Worm (Caenorhabditis elegans) whole organism, L1 larva: ENCODE data around the gene srh-229.

ENCODE experiments used
- C04F5.9 ChIP-seq: sonication (generic microtip); optimal IDR thresholded peaks from 2 replicates; lab custom pipeline; 2016; ENCODE audit warnings: missing genetic modification characterization, missing compliant biosample characterization
- C16A3.4 ChIP-seq: fragments of 150-350 bp; optimal IDR thresholded peaks from 2 replicates; lab custom pipeline; 2014; ENCODE audit warnings: missing biosample characterization, missing genetic modification characterization
- C34B4.2 ChIP-seq: sonication (generic microtip); optimal IDR thresholded peaks from 2 replicates; lab custom pipeline; 2017; ENCODE audit warnings: mild to moderate bottlenecking, missing genetic modification characterization, missing compliant biosample characterization
- F16B12.6 ChIP-seq: fragments of 150-350 bp; optimal IDR thresholded peaks from 2 replicates; lab custom pipeline; 2014; ENCODE audit warnings: missing biosample characterization, missing genetic modification characterization
- ceh-63 ChIP-seq: fragments of 200-800 bp; sonication (Bioruptor generic); optimal IDR thresholded peaks from 2 replicates; lab custom pipeline; 2018; ENCODE audit warnings: mild to moderate bottlenecking, missing genetic modification characterization, missing compliant biosample characterization
- dpl-1 ChIP-seq, 3 experiments: fragments of 150-350 bp in 2 of 3; sonication (generic microtip) in 1 of 3; optimal IDR thresholded peaks; 2 replicates each; lab custom pipeline; 2014 to 2017; ENCODE audit warnings: missing biosample characterization in 3 of 3, missing genetic modification characterization in 3 of 3, missing genetic modification reagents in 3 of 3
- dsc-1 ChIP-seq: sonication (generic microtip); optimal IDR thresholded peaks from 2 replicates; lab custom pipeline; 2016; ENCODE audit warnings: mild to moderate bottlenecking, missing genetic modification characterization, missing compliant biosample characterization
- elt-2 ChIP-seq: sonication (generic microtip); optimal IDR thresholded peaks from 2 replicates; lab custom pipeline; 2016; ENCODE audit warnings: missing genetic modification characterization, mild to moderate bottlenecking, inconsistent platforms, missing compliant biosample characterization, missing genetic modification reagents
- elt-3 ChIP-seq, 6 experiments: fragments of 150-350 bp in 1 of 6; sonication (generic microtip); optimal IDR thresholded peaks; 2 replicates each; lab custom pipeline; 2017 to 2018; ENCODE audit warnings: missing biosample characterization in 6 of 6, missing genetic modification characterization in 6 of 6, inconsistent platforms in 1 of 6
- ets-5 ChIP-seq: fragments of 200-800 bp; sonication (Bioruptor generic); IDR thresholded peaks from 2 replicates; pipeline ENCODE4 v1.3.6; 2022; ENCODE audit warnings: missing genetic modification characterization, missing compliant biosample characterization
- fkh-8 ChIP-seq: sonication (generic microtip); optimal IDR thresholded peaks from 2 replicates; lab custom pipeline; 2016; ENCODE audit warnings: mild to moderate bottlenecking, missing genetic modification characterization, missing compliant biosample characterization
- grh-1 ChIP-seq: fragments of 200-800 bp; sonication (Bioruptor generic); IDR thresholded peaks from 2 replicates; pipeline ENCODE4 v1.3.6; 2022; ENCODE audit warnings: missing genetic modification reagents, missing genetic modification characterization, missing compliant biosample characterization
- hlh-4 ChIP-seq: sonication (generic microtip); optimal IDR thresholded peaks from 2 replicates; lab custom pipeline; 2016; ENCODE audit warnings: mild to moderate bottlenecking, missing genetic modification characterization, missing compliant biosample characterization
- irx-1 ChIP-seq: sonication (generic microtip); optimal IDR thresholded peaks from 2 replicates; lab custom pipeline; 2016; ENCODE audit warnings: missing genetic modification characterization, missing compliant biosample characterization
- isw-1 ChIP-seq: fragments of 200-800 bp; sonication (Bioruptor generic); IDR thresholded peaks from 2 replicates; pipeline ENCODE4 v1.3.6; 2022; ENCODE audit warnings: missing genetic modification characterization, missing compliant biosample characterization
- lin-14 ChIP-seq: fragments of 200-800 bp; sonication (Bioruptor generic); optimal IDR thresholded peaks from 2 replicates; lab custom pipeline; 2018; ENCODE audit warnings: mild to moderate bottlenecking, missing genetic modification characterization, moderate library complexity, missing compliant biosample characterization
- lin-35 ChIP-seq, 2 experiments: fragments of 150-350 bp; optimal IDR thresholded peaks; 2 replicates each; lab custom pipeline; 2014; ENCODE audit warnings: missing biosample characterization in 2 of 2, missing genetic modification characterization in 2 of 2, missing genetic modification reagents in 2 of 2
- lin-39 ChIP-seq: fragments of 150-350 bp; optimal IDR thresholded peaks from 2 replicates; lab custom pipeline; 2014; ENCODE audit warnings: missing biosample characterization, missing genetic modification reagents, missing genetic modification characterization
- lsy-2 ChIP-seq, 2 experiments: fragments of 150-350 bp; optimal IDR thresholded peaks; 2 replicates each; lab custom pipeline; 2014; ENCODE audit warnings: missing biosample characterization in 2 of 2, missing genetic modification characterization in 2 of 2
- mab-9 ChIP-seq: fragments of 200-800 bp; sonication (Bioruptor generic); IDR thresholded peaks from 2 replicates; pipeline ENCODE4 v1.3.6; 2022; ENCODE audit warnings: missing genetic modification reagents, missing genetic modification characterization, missing compliant biosample characterization
- mdl-1 ChIP-seq, 2 experiments: fragments of 150-350 bp; optimal IDR thresholded peaks; 2 replicates each; lab custom pipeline; 2014 to 2017; ENCODE audit warnings: missing biosample characterization in 2 of 2, missing genetic modification characterization in 2 of 2, inconsistent platforms in 1 of 2
- mep-1 ChIP-seq: fragments of 150-350 bp; optimal IDR thresholded peaks from 2 replicates; lab custom pipeline; 2014; ENCODE audit warnings: missing biosample characterization, missing genetic modification characterization
- nhr-20 ChIP-seq: sonication (generic microtip); optimal IDR thresholded peaks from 2 replicates; lab custom pipeline; 2016; ENCODE audit warnings: mild to moderate bottlenecking, missing genetic modification characterization, missing compliant biosample characterization
- nhr-47 ChIP-seq: sonication (generic microtip); optimal IDR thresholded peaks from 2 replicates; lab custom pipeline; 2016; ENCODE audit warnings: mild to moderate bottlenecking, missing genetic modification characterization, moderate library complexity, missing compliant biosample characterization
- nhr-71 ChIP-seq: sonication (generic microtip); optimal IDR thresholded peaks from 2 replicates; lab custom pipeline; 2016; ENCODE audit warnings: mild to moderate bottlenecking, missing genetic modification characterization, moderate library complexity, missing compliant biosample characterization
- nhr-76 ChIP-seq: sonication (generic microtip); optimal IDR thresholded peaks from 2 replicates; lab custom pipeline; 2017; ENCODE audit warnings: missing biosample characterization, missing genetic modification characterization
- pqm-1 ChIP-seq: sonication (generic microtip); optimal IDR thresholded peaks from 3 replicates; lab custom pipeline; 2017; ENCODE audit warnings: missing biosample characterization, missing genetic modification characterization
- rnt-1 ChIP-seq: sonication (generic microtip); optimal IDR thresholded peaks from 2 replicates; lab custom pipeline; 2016; ENCODE audit warnings: mild to moderate bottlenecking, missing genetic modification characterization, moderate library complexity, missing compliant biosample characterization
- skn-1 ChIP-seq: fragments of 150-350 bp; optimal IDR thresholded peaks from 2 replicates; lab custom pipeline; 2014; ENCODE audit warnings: missing biosample characterization, missing genetic modification characterization
- snpc-4 ChIP-seq: fragments of 150-350 bp; optimal IDR thresholded peaks from 2 replicates; lab custom pipeline; 2014; ENCODE audit warnings: missing biosample characterization, missing genetic modification characterization
- snu-23 ChIP-seq: sonication (generic microtip); optimal IDR thresholded peaks from 2 replicates; lab custom pipeline; 2016; ENCODE audit warnings: missing genetic modification characterization, missing compliant biosample characterization
- sox-4 ChIP-seq: sonication (generic microtip); optimal IDR thresholded peaks from 2 replicates; lab custom pipeline; 2016; ENCODE audit warnings: missing genetic modification characterization, missing compliant biosample characterization
- swsn-7 ChIP-seq: sonication (generic microtip); optimal IDR thresholded peaks from 2 replicates; lab custom pipeline; 2016; ENCODE audit warnings: missing genetic modification characterization, missing compliant biosample characterization
- unc-130 ChIP-seq: fragments of 150-350 bp; optimal IDR thresholded peaks from 2 replicates; lab custom pipeline; 2017; ENCODE audit warnings: missing biosample characterization, missing genetic modification characterization, inconsistent platforms
- unc-62 ChIP-seq: fragments of 150-350 bp; optimal IDR thresholded peaks from 2 replicates; lab custom pipeline; 2014; ENCODE audit warnings: missing biosample characterization, missing genetic modification reagents, missing genetic modification characterization
- unc-86 ChIP-seq: sonication (generic microtip); optimal IDR thresholded peaks from 2 replicates; lab custom pipeline; 2016; ENCODE audit warnings: missing genetic modification characterization, missing compliant biosample characterization
- ztf-11 ChIP-seq, 2 experiments: sonication (generic microtip); optimal IDR thresholded peaks; 2 replicates each; lab custom pipeline; 2016 to 2017; ENCODE audit warnings: missing genetic modification characterization in 2 of 2, missing biosample characterization in 1 of 2, missing compliant biosample characterization in 1 of 2

The srh-229 gene

DNA sequence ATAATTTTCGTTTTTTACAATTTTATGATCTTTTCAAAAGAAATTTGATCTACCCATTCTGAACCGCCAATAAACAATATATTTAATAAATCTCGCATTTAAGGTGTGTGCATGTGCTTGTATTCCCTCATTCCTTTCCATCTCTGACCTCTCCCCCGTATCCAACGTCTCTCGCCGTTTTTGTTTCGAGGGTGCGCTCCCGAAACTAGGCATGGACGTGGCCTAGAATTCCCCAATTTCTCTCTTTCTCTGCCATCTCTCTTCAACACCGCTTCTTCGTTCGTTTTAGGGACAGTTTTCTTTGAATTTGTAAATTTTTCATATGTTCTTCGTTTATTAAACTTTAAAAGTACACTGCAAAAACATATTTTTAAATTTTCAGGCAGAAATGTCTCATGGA, 38.7 kb downstream of the srh-229 start, which contains the start of gene F25E5.1 (continued):
- TF ChIP-seq snu-23 (GFP tag; lab: Kevin White, UChicago) (peak; percentile 76), irx-1 (tag; lab: Kevin White, UChicago) (peak; percentile 44), isw-1 (GFP tag; lab: Robert Waterston, UW) (peak; percentile 57), elt-3 (tag; optimal IDR thresholded peaks at IDR 0.05; lab: Kevin White, UChicago) (no peak), nhr-47 (tag; lab: Kevin White, UChicago) (peak; percentile 72), unc-130 (tag; lab: Kevin White, UChicago) (no peak), snpc-4 (tag; lab: Kevin White, UChicago) (peak; percentile 47), lin-35 (GFP tag; optimal IDR thresholded peaks at IDR 0.05; lab: Kevin White, UChicago) (peak; percentile 70 to 73), dpl-1 (GFP tag; optimal IDR thresholded peaks at IDR 0.05; lab: Kevin White, UChicago) (peak; percentile 49 to 72 (median 63)), C04F5.9 (tag; lab: Kevin White, UChicago) (no peak), ztf-11 (tag; optimal IDR thresholded peaks at IDR 0.05; lab: Kevin White, UChicago) (peak in 1 of 2 experiments; percentile 72), dsc-1 (tag; lab: Kevin White, UChicago) (peak; percentile 56), nhr-71 (tag; lab: Kevin White, UChicago) (peak; percentile 80), unc-62 (GFP tag; lab: Kevin White, UChicago) (no peak), mdl-1 (tag; optimal IDR thresholded peaks at IDR 0.05; lab: Kevin White, UChicago) (peak in 1 of 2 experiments; percentile 58), nhr-76 (tag; lab: Kevin White, UChicago) (no peak), C16A3.4 (tag; lab: Kevin White, UChicago) (peak; percentile 29), elt-2 (tag; lab: Kevin White, UChicago) (peak; percentile 33), F16B12.6 (tag; lab: Kevin White, UChicago) (peak; percentile 42), mab-9 (GFP tag; lab: Robert Waterston, UW) (0 out of 2 replicates have a peak, but pooled peaks have one; percentile 29), C34B4.2 (tag; lab: Kevin White, UChicago) (no peak), rnt-1 (tag; lab: Kevin White, UChicago) (peak; percentile 93), unc-86 (tag; lab: Kevin White, UChicago) (peak; percentile 47), sox-4 (peak; percentile 38), mep-1 (tag; lab: Kevin White, UChicago) (peak; percentile 87), skn-1 (peak; percentile 49), lsy-2 (tag; optimal IDR thresholded peaks at IDR 0.05; lab: Kevin White, UChicago) (peak; percentile 55 to 75), nhr-20 (tag; lab: Kevin White, UChicago) (peak; percentile 71), swsn-7 (peak; percentile 61)

DNA sequence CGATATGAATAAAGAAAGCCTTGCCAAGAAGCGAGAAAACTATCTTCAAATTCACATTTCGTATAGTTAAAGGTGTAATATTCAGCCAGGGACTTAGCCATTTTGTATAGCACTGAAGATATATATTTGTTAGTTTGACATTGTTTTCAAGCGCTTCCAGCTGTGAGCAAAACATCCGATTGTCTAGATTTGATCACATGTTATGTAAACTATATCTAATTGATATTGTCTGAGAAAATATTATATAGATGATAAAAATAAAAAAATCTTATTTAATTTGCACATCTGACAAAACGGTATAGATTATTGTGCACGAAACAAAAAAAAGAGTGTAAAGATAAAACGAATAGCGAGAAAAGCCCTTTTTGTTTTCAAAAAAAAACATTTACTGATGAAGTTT, 39.5 kb downstream of the srh-229 start, which contains the start of gene srh-89:
TSS of gene srh-89 (minus strand) at position 101 of the 400 bp plus-strand sequence.
- TF ChIP-seq F16B12.6 (tag; lab: Kevin White, UChicago) (no peak), lin-14 (no peak), lsy-2 (tag; optimal IDR thresholded peaks at IDR 0.05; lab: Kevin White, UChicago) (no peak), nhr-71 (tag; lab: Kevin White, UChicago) (no peak), unc-86 (tag; lab: Kevin White, UChicago) (no peak)

DNA sequence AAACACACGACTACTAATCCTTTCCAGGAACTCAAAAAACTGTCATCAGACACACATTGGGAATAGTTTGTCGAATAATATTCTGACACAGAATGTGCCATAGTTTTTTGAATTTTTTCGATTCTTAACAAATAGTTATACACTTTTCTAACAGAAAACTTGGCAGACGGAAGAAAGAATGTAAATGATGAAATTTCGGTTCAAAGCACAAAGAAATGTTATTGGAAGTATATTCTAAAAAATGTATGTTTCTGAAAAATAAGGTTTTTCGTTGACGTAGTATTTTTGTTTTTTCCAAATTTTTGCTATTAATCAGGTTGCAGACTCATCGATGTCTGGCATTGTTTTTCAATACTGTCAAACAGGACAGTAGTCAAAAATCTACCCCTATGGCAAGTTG, 43.3 kb downstream of the srh-229 start, which contains the start of gene srh-92:
TSS of gene srh-92 (minus strand) at position 101 of the 400 bp plus-strand sequence.
- TF ChIP-seq mab-9 (GFP tag; lab: Robert Waterston, UW) (no peak), fkh-8 (no peak), lsy-2 (tag; optimal IDR thresholded peaks at IDR 0.05; lab: Kevin White, UChicago) (no peak), unc-130 (tag; lab: Kevin White, UChicago) (no peak), ceh-63 (no peak)

DNA sequence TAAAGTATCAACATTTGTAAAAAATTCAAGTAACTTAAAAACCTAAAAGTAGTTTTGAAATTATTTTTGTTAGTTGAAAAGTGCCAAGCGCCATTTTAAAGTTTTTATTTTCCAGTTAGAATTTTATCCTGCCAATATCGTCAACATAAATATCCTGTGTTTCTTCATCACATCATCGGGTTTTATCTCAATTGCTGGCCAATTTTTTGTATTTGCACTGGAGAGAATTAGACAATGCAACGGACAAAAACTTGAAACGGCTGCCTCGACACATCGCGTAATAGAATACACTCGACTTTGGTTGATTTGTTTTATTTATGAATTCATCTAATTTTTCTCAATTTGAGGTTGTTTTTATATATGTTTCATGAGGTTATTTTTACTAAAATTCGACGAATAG, 49.2 kb downstream of the srh-229 start, which contains the start of gene F25E5.2:
TSS of gene F25E5.2 (plus strand) at position 301 of the 400 bp plus-strand sequence.
- TF ChIP-seq pqm-1 (tag; lab: Kevin White, UChicago) (no peak), snu-23 (GFP tag; lab: Kevin White, UChicago) (no peak), nhr-20 (tag; lab: Kevin White, UChicago) (no peak), grh-1 (GFP tag; lab: Robert Waterston, UW) (no peak), nhr-76 (tag; lab: Kevin White, UChicago) (no peak), ztf-11 (tag; optimal IDR thresholded peaks at IDR 0.05; lab: Kevin White, UChicago) (no peak), lin-39 (tag; lab: Kevin White, UChicago) (no peak), ceh-63 (no peak), ets-5 (no peak), hlh-4 (tag; lab: Kevin White, UChicago) (no peak), C04F5.9 (tag; lab: Kevin White, UChicago) (no peak), unc-86 (tag; lab: Kevin White, UChicago) (no peak), mdl-1 (tag; optimal IDR thresholded peaks at IDR 0.05; lab: Kevin White, UChicago) (no peak), isw-1 (GFP tag; lab: Robert Waterston, UW) (no peak)
